Worm (Caenorhabditis elegans) whole organism, mixed stage, embryonic: ENCODE data around the gene kin-2.

Experiments
- M03D4.4 ChIP-seq: sonication (generic microtip); optimal IDR thresholded peaks from 2 replicates; lab custom pipeline; 2017; ENCODE audit warnings: mild to moderate bottlenecking, missing genetic modification characterization, missing compliant biosample characterization
- bed-3 ChIP-seq: fragments of 200-800 bp; sonication (Bioruptor generic); optimal IDR thresholded peaks from 3 replicates; lab custom pipeline; 2018; ENCODE audit warnings: mild to moderate bottlenecking, missing genetic modification characterization, moderate library complexity, missing compliant biosample characterization
- blmp-1 ChIP-seq: fragments of 150-350 bp; optimal IDR thresholded peaks from 2 replicates; lab custom pipeline; 2014; ENCODE audit warnings: missing biosample characterization, missing genetic modification characterization
- ceh-39 ChIP-seq: fragments of 150-350 bp; optimal IDR thresholded peaks from 2 replicates; lab custom pipeline; 2014; ENCODE audit warnings: missing biosample characterization, missing genetic modification characterization
- ceh-43 ChIP-seq: fragments of 200-800 bp; sonication (Bioruptor generic); optimal IDR thresholded peaks from 2 replicates; lab custom pipeline; 2018; ENCODE audit warnings: mild to moderate bottlenecking, missing genetic modification characterization, moderate library complexity, missing compliant biosample characterization
- ces-1 ChIP-seq: fragments of 150-350 bp; optimal IDR thresholded peaks from 2 replicates; lab custom pipeline; 2014; ENCODE audit warnings: missing biosample characterization, missing genetic modification reagents, missing genetic modification characterization
- cnd-1 ChIP-seq: fragments of 200-800 bp; sonication (Bioruptor generic); optimal IDR thresholded peaks from 2 replicates; lab custom pipeline; 2018; ENCODE audit warnings: mild to moderate bottlenecking, missing genetic modification characterization, missing compliant biosample characterization
- drap-1 ChIP-seq: fragments of 200-800 bp; sonication (Bioruptor generic); optimal IDR thresholded peaks from 3 replicates; lab custom pipeline; 2018; ENCODE audit warnings: mild to moderate bottlenecking, missing genetic modification characterization, missing compliant biosample characterization
- elt-1 ChIP-seq: sonication (generic microtip); optimal IDR thresholded peaks from 2 replicates; lab custom pipeline; 2017; ENCODE audit warnings: missing genetic modification characterization, mild to moderate bottlenecking, missing compliant biosample characterization, antibody characterized with exemption, moderate library complexity, borderline replicate concordance; ENCODE audit not compliant: insufficient read depth
- elt-3 ChIP-seq: fragments of 150-350 bp; optimal IDR thresholded peaks from 2 replicates; lab custom pipeline; 2014; ENCODE audit warnings: missing biosample characterization, missing genetic modification characterization
- flh-1 ChIP-seq: fragments of 200-800 bp; sonication (Bioruptor generic); optimal IDR thresholded peaks from 2 replicates; lab custom pipeline; 2018; ENCODE audit warnings: mild to moderate bottlenecking, missing genetic modification characterization, moderate library complexity, missing compliant biosample characterization
- ham-2 ChIP-seq: fragments of 200-800 bp; sonication (Bioruptor generic); optimal IDR thresholded peaks from 2 replicates; lab custom pipeline; 2018; ENCODE audit warnings: mild to moderate bottlenecking, missing genetic modification characterization, missing compliant biosample characterization
- hlh-1 ChIP-seq: fragments of 150-350 bp; optimal IDR thresholded peaks from 2 replicates; lab custom pipeline; 2014; ENCODE audit warnings: missing biosample characterization, missing genetic modification reagents, missing genetic modification characterization
- lin-13 ChIP-seq: fragments of 150-350 bp; optimal IDR thresholded peaks from 2 replicates; lab custom pipeline; 2014; ENCODE audit warnings: missing biosample characterization, missing genetic modification characterization
- lin-32 ChIP-seq: fragments of 200-800 bp; sonication (Bioruptor generic); optimal IDR thresholded peaks from 2 replicates; lab custom pipeline; 2018; ENCODE audit warnings: mild to moderate bottlenecking, missing genetic modification characterization, missing compliant biosample characterization
- lsy-2 ChIP-seq: fragments of 150-350 bp; optimal IDR thresholded peaks from 2 replicates; lab custom pipeline; 2014; ENCODE audit warnings: missing biosample characterization, missing genetic modification characterization
- mab-5 ChIP-seq: fragments of 150-350 bp; optimal IDR thresholded peaks from 2 replicates; lab custom pipeline; 2014; ENCODE audit warnings: missing biosample characterization, missing genetic modification characterization
- mls-2 ChIP-seq: sonication (generic microtip); optimal IDR thresholded peaks from 2 replicates; lab custom pipeline; 2016; ENCODE audit warnings: mild to moderate bottlenecking, missing genetic modification characterization, moderate library complexity, missing compliant biosample characterization
- nhr-12 ChIP-seq: fragments of 150-350 bp; optimal IDR thresholded peaks from 2 replicates; lab custom pipeline; 2014; ENCODE audit warnings: missing biosample characterization, missing genetic modification characterization
- nhr-237 ChIP-seq: fragments of 150-350 bp; optimal IDR thresholded peaks from 2 replicates; lab custom pipeline; 2014; ENCODE audit warnings: missing biosample characterization, missing genetic modification characterization
- nhr-28 ChIP-seq: fragments of 150-350 bp; optimal IDR thresholded peaks from 2 replicates; lab custom pipeline; 2014; ENCODE audit warnings: missing biosample characterization, missing genetic modification characterization
- nhr-76 ChIP-seq: sonication (generic microtip); optimal IDR thresholded peaks from 2 replicates; lab custom pipeline; 2017; ENCODE audit warnings: missing biosample characterization, missing genetic modification characterization
- sem-2 ChIP-seq: fragments of 200-800 bp; sonication (Bioruptor generic); optimal IDR thresholded peaks from 2 replicates; lab custom pipeline; 2018; ENCODE audit warnings: mild to moderate bottlenecking, missing genetic modification characterization, missing compliant biosample characterization
- snpc-4 ChIP-seq: fragments of 150-350 bp; optimal IDR thresholded peaks from 2 replicates; lab custom pipeline; 2014; ENCODE audit warnings: missing biosample characterization, missing genetic modification characterization
- sptf-1 ChIP-seq: sonication (generic microtip); optimal IDR thresholded peaks from 2 replicates; lab custom pipeline; 2017; ENCODE audit warnings: mild to moderate bottlenecking, missing genetic modification characterization, moderate library complexity, missing compliant biosample characterization
- tbx-8 ChIP-seq: fragments of 200-800 bp; sonication (Bioruptor generic); optimal IDR thresholded peaks from 2 replicates; lab custom pipeline; 2018; ENCODE audit warnings: mild to moderate bottlenecking, missing genetic modification characterization, moderate library complexity, missing compliant biosample characterization
- unc-120 ChIP-seq: sonication (generic microtip); optimal IDR thresholded peaks from 2 replicates; lab custom pipeline; 2017; ENCODE audit warnings: missing genetic modification characterization, missing compliant biosample characterization; ENCODE audit not compliant: poor library complexity, severe bottlenecking
- unc-39 ChIP-seq: fragments of 150-350 bp; optimal IDR thresholded peaks from 2 replicates; lab custom pipeline; 2014; ENCODE audit warnings: missing biosample characterization, missing genetic modification characterization
- unc-62 ChIP-seq: fragments of 150-350 bp; optimal IDR thresholded peaks from 2 replicates; lab custom pipeline; 2014; ENCODE audit warnings: missing biosample characterization, missing genetic modification reagents, missing genetic modification characterization
- zip-8 ChIP-seq: fragments of 150-350 bp; optimal IDR thresholded peaks from 2 replicates; lab custom pipeline; 2014; ENCODE audit warnings: missing biosample characterization, missing genetic modification characterization
- ztf-11 ChIP-seq: fragments of 150-350 bp; optimal IDR thresholded peaks from 2 replicates; lab custom pipeline; 2014; ENCODE audit warnings: missing biosample characterization, missing genetic modification characterization

The kin-2 gene

DNA sequence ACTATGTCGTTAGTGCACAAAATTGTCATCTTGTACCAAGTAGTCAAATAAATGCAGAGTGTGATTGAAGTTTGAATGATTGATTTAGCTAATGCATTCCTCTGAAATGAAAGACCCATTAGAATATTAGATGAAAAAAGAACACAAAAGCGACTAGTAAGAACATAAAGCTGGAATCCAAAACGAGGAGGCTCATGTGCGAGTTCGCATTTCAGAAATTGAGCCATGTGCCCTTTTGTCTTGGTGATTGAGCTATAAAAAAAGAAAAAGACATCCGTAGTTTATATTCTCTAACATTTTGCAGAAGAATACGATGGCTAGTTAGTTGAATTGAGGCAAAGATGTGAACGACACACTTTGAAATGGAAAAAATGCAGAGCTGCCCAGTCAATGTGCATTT is 23.8 kb upstream of the kin-2 start, which contains the start of gene F22F4.4:
TSS of gene F22F4.4 (minus strand) at position 101 of the 400 bp plus-strand sequence.
- TF ChIP-seq nhr-28 (tag; lab: Kevin White, UChicago) (no peak), unc-39 (tag; lab: Kevin White, UChicago) (no peak), elt-3 (no peak), bed-3 (GFP tag; lab: Kevin White, UChicago) (no peak), sem-2 (GFP tag; lab: Kevin White, UChicago) (no peak), drap-1 (no peak)

- TF ChIP-seq ham-2 (GFP tag; lab: Kevin White, UChicago) (no peak), lsy-2 (tag; lab: Kevin White, UChicago) (no peak), unc-62 (GFP tag; lab: Kevin White, UChicago) (no peak), M03D4.4 (no peak), hlh-1 (tag; lab: Kevin White, UChicago) (no peak), blmp-1 (tag; lab: Kevin White, UChicago) (no peak), lin-13 (tag; lab: Kevin White, UChicago) (no peak), cnd-1 (tag; lab: Kevin White, UChicago) (no peak), snpc-4 (tag; lab: Kevin White, UChicago) (no peak), ceh-39 (tag; lab: Kevin White, UChicago) (no peak)
These were observed 21.5 kb upstream of the kin-2 start, which contains the start of gene F22F4.9 for ce11 chrX:5999103-5999554. F22F4.9 (minus strand) TSS chrX:5999504.

DNA sequence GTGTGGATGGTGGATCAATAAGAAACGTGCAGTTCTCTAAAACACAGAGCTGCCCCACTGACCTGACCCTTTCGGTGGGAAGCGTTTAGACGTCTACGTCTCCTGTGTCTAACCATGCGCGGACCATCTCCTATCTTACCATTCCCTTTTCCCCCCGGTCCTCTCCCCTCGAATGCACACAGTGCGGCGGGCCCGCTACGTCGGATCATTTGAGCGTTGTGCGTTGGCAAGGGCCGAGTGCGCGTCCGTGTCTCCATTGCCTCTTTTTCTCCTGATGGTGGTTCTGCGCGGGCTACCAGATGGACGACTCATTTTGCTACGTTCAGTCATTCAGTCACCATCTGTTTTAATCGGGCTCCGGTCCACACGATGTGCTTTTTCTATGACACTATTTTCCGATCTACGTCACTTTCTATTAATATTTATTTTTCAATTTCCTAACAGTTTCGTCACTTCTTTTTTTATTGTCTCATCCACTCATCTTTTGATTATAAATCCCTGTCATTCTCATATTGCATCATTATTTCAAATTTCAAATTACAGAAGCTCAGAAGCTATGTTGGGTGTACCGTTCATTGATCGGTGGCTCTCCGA is 18.1 kb upstream of the kin-2 start, which contains the start of gene inx-3:
TSS of gene inx-3 (plus strand) at position 544 of the 594 bp plus-strand sequence.
- TF ChIP-seq ztf-11 (tag; lab: Kevin White, UChicago), result peak; percentile 67
- peak; percentile 28 for TF ChIP-seq drap-1
- no peak for TF ChIP-seq elt-1
- TF ChIP-seq nhr-237 (tag; lab: Kevin White, UChicago), result no peak
- no peak for TF ChIP-seq ceh-43 (GFP tag; lab: Kevin White, UChicago)
- no peak for TF ChIP-seq sem-2 (GFP tag; lab: Kevin White, UChicago)
- TF ChIP-seq bed-3 (GFP tag; lab: Kevin White, UChicago), result no peak
- TF ChIP-seq unc-120 (tag; lab: Kevin White, UChicago), result peak; percentile 3
- TF ChIP-seq cnd-1 (tag; lab: Kevin White, UChicago), result peak; percentile 92
- TF ChIP-seq sptf-1, result no peak
- peak; percentile 18 for TF ChIP-seq ceh-39 (tag; lab: Kevin White, UChicago)
- peak; percentile 20 for TF ChIP-seq zip-8 (tag; lab: Kevin White, UChicago)
- peak; percentile 44 for TF ChIP-seq mls-2
- peak; percentile 54 for TF ChIP-seq lin-32 (GFP tag; lab: Kevin White, UChicago)
- peak; percentile 38 for TF ChIP-seq M03D4.4

DNA sequence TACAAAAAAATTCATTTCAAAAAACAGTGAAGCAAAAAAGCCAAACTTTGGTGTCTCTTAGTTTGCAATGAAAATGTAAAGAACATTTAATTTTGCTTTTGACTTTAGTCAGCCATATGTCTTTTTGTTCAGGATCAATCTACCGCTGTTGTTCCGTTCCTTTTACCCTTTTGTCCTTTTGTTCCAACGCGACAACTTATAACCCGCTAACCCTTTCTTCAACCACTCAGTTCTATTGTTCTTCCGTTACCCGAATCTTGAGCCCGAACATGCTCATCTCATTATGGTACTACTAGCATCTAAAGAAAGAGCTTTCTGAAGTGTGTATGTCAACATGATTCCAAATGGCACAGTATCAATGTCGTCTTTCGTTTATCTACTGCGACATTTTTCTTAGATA is 16.4 kb upstream of the kin-2 start:
- TF ChIP-seq flh-1 (GFP tag; lab: Kevin White, UChicago) (no peak), ces-1 (GFP tag; lab: Kevin White, UChicago) (peak; percentile 6), elt-3 (no peak), cnd-1 (tag; lab: Kevin White, UChicago) (no peak), bed-3 (GFP tag; lab: Kevin White, UChicago) (no peak), ham-2 (GFP tag; lab: Kevin White, UChicago) (peak; percentile 62)

- TF ChIP-seq ham-2 (GFP tag; lab: Kevin White, UChicago), result no peak
- no peak for TF ChIP-seq ces-1 (GFP tag; lab: Kevin White, UChicago)
- TF ChIP-seq elt-1, result no peak
- no peak for TF ChIP-seq unc-120 (tag; lab: Kevin White, UChicago)
- TF ChIP-seq nhr-28 (tag; lab: Kevin White, UChicago), result no peak
- TF ChIP-seq lin-13 (tag; lab: Kevin White, UChicago), result no peak
- no peak for TF ChIP-seq ceh-43 (GFP tag; lab: Kevin White, UChicago)
- TF ChIP-seq snpc-4 (tag; lab: Kevin White, UChicago), result no peak
- no peak for TF ChIP-seq mab-5 (tag; lab: Kevin White, UChicago)
- no peak for TF ChIP-seq unc-39 (tag; lab: Kevin White, UChicago)
- TF ChIP-seq nhr-12 (tag; lab: Kevin White, UChicago), result no peak
- no peak for TF ChIP-seq nhr-76 (tag; lab: Kevin White, UChicago)
- TF ChIP-seq M03D4.4, result no peak
- TF ChIP-seq tbx-8 (GFP tag; lab: Kevin White, UChicago), result no peak
- no peak for TF ChIP-seq blmp-1 (tag; lab: Kevin White, UChicago)
These were observed 15.1 kb upstream of the kin-2 start, which contains the start of gene F22F4.5 for ce11 chrX:5992770-5993169. F22F4.5 (minus strand) TSS chrX:5992870.
